Worm (Caenorhabditis elegans) whole organism, L2 larva: ENCODE measurements around the gene ZK1240.3.

Experiments used
- C34F6.9 ChIP-seq: fragments of 150-350 bp; optimal IDR thresholded peaks from 2 replicates; lab custom pipeline; 2014; ENCODE audit warnings: missing biosample characterization, missing genetic modification characterization
- F13H6.1 ChIP-seq: sonication (generic microtip); optimal IDR thresholded peaks from 2 replicates; lab custom pipeline; 2016; ENCODE audit warnings: missing genetic modification characterization, missing compliant biosample characterization
- R02D3.7 ChIP-seq: fragments of 150-350 bp; optimal IDR thresholded peaks from 2 replicates; lab custom pipeline; 2014; ENCODE audit warnings: missing biosample characterization, missing genetic modification characterization
- ZK546.5 ChIP-seq: sonication (generic microtip); optimal IDR thresholded peaks from 2 replicates; lab custom pipeline; 2017; ENCODE audit warnings: missing biosample characterization, missing genetic modification characterization
- alr-1 ChIP-seq: fragments of 150-350 bp; optimal IDR thresholded peaks from 2 replicates; lab custom pipeline; 2014; ENCODE audit warnings: missing biosample characterization, missing genetic modification characterization
- aly-2 ChIP-seq: fragments of 150-350 bp; optimal IDR thresholded peaks from 2 replicates; lab custom pipeline; 2014; ENCODE audit warnings: missing biosample characterization, missing genetic modification characterization
- blmp-1 ChIP-seq: sonication (generic microtip); optimal IDR thresholded peaks from 2 replicates; lab custom pipeline; 2017; ENCODE audit warnings: missing genetic modification characterization, mild to moderate bottlenecking, missing compliant biosample characterization, antibody characterized with exemption, moderate library complexity; ENCODE audit not compliant: insufficient read depth
- ceh-16 ChIP-seq: fragments of 150-350 bp; optimal IDR thresholded peaks from 2 replicates; lab custom pipeline; 2014; ENCODE audit warnings: missing biosample characterization, missing genetic modification characterization
- ceh-82 ChIP-seq: fragments of 150-350 bp; optimal IDR thresholded peaks from 2 replicates; lab custom pipeline; 2014; ENCODE audit warnings: missing biosample characterization, missing genetic modification characterization
- egl-27 ChIP-seq: sonication (generic microtip); optimal IDR thresholded peaks from 3 replicates; lab custom pipeline; 2017; ENCODE audit warnings: missing biosample characterization, missing genetic modification reagents, missing genetic modification characterization
- elt-3 ChIP-seq: sonication (generic microtip); optimal IDR thresholded peaks from 2 replicates; lab custom pipeline; 2017; ENCODE audit warnings: missing biosample characterization, missing genetic modification characterization
- fos-1 ChIP-seq: fragments of 150-350 bp; optimal IDR thresholded peaks from 2 replicates; lab custom pipeline; 2014; ENCODE audit warnings: missing biosample characterization, missing genetic modification characterization
- gmeb-1 ChIP-seq: fragments of 150-350 bp; optimal IDR thresholded peaks from 2 replicates; lab custom pipeline; 2014; ENCODE audit warnings: missing biosample characterization, missing genetic modification characterization
- lin-11 ChIP-seq: fragments of 150-350 bp; sonication (generic microtip); optimal IDR thresholded peaks from 2 replicates; lab custom pipeline; 2014; ENCODE audit warnings: missing biosample characterization, missing genetic modification characterization, inconsistent platforms, mixed read lengths
- lin-13 ChIP-seq: fragments of 150-350 bp; optimal IDR thresholded peaks from 2 replicates; lab custom pipeline; 2014; ENCODE audit warnings: missing biosample characterization, missing genetic modification reagents, missing genetic modification characterization
- lsy-2 ChIP-seq, 2 experiments: fragments of 150-350 bp in 1 of 2; sonication (generic microtip) in 1 of 2; optimal IDR thresholded peaks; 2 replicates each; lab custom pipeline; 2014 to 2017; ENCODE audit warnings: missing biosample characterization in 2 of 2, missing genetic modification characterization in 2 of 2
- mab-5 ChIP-seq: fragments of 150-350 bp; optimal IDR thresholded peaks from 2 replicates; lab custom pipeline; 2014; ENCODE audit warnings: missing biosample characterization, missing genetic modification characterization
- mdl-1 ChIP-seq, 2 experiments: fragments of 150-350 bp in 1 of 2; sonication (generic microtip) in 1 of 2; optimal IDR thresholded peaks; 2 replicates each; lab custom pipeline; 2017; ENCODE audit warnings: missing biosample characterization in 2 of 2, missing genetic modification characterization in 2 of 2
- nhr-10 ChIP-seq: sonication (generic microtip); optimal IDR thresholded peaks from 2 replicates; lab custom pipeline; 2017; ENCODE audit warnings: missing biosample characterization, missing genetic modification characterization
- nhr-21 ChIP-seq: fragments of 150-350 bp; optimal IDR thresholded peaks from 2 replicates; lab custom pipeline; 2014; ENCODE audit warnings: missing biosample characterization, missing genetic modification characterization
- nhr-23 ChIP-seq: fragments of 150-350 bp; optimal IDR thresholded peaks from 2 replicates; lab custom pipeline; 2014; ENCODE audit warnings: missing biosample characterization, missing genetic modification reagents, missing genetic modification characterization
- nhr-237 ChIP-seq: fragments of 150-350 bp; optimal IDR thresholded peaks from 2 replicates; lab custom pipeline; 2014; ENCODE audit warnings: missing biosample characterization, missing genetic modification characterization
- nhr-25 ChIP-seq: fragments of 150-350 bp; sonication (generic microtip); optimal IDR thresholded peaks from 3 replicates; lab custom pipeline; 2014; ENCODE audit warnings: missing biosample characterization, missing genetic modification characterization
- nhr-77 ChIP-seq: fragments of 150-350 bp; optimal IDR thresholded peaks from 2 replicates; lab custom pipeline; 2014; ENCODE audit warnings: missing biosample characterization, missing genetic modification characterization
- peb-1 ChIP-seq: fragments of 150-350 bp; optimal IDR thresholded peaks from 2 replicates; lab custom pipeline; 2014; ENCODE audit warnings: missing biosample characterization, missing genetic modification characterization
- sem-4 ChIP-seq: fragments of 150-350 bp; optimal IDR thresholded peaks from 2 replicates; lab custom pipeline; 2014; ENCODE audit warnings: missing biosample characterization, missing genetic modification reagents, missing genetic modification characterization
- skn-1 ChIP-seq: sonication (generic microtip); optimal IDR thresholded peaks from 2 replicates; lab custom pipeline; 2017; ENCODE audit warnings: missing biosample characterization, missing genetic modification characterization
- sma-3 ChIP-seq: sonication (generic microtip); optimal IDR thresholded peaks from 2 replicates; lab custom pipeline; 2016; ENCODE audit warnings: missing genetic modification reagents, missing genetic modification characterization, missing compliant biosample characterization
- sma-9 ChIP-seq, 2 experiments: fragments of 150-350 bp in 1 of 2; sonication (generic microtip) in 1 of 2; optimal IDR thresholded peaks; 2 replicates each; lab custom pipeline; 2014 to 2016; ENCODE audit warnings: missing genetic modification characterization in 2 of 2, mild to moderate bottlenecking in 1 of 2, missing biosample characterization in 1 of 2, missing compliant biosample characterization in 1 of 2, missing genetic modification reagents in 1 of 2, moderate library complexity in 1 of 2
- snpc-4 ChIP-seq: fragments of 150-350 bp; optimal IDR thresholded peaks from 2 replicates; lab custom pipeline; 2014; ENCODE audit warnings: missing biosample characterization, missing genetic modification characterization
- unc-39 ChIP-seq: fragments of 150-350 bp; optimal IDR thresholded peaks from 2 replicates; lab custom pipeline; 2014; ENCODE audit warnings: missing biosample characterization, missing genetic modification characterization
- unc-62 ChIP-seq: fragments of 150-350 bp; optimal IDR thresholded peaks from 2 replicates; lab custom pipeline; 2014; ENCODE audit warnings: missing biosample characterization, missing genetic modification reagents, missing genetic modification characterization
- zag-1 ChIP-seq: fragments of 150-350 bp; optimal IDR thresholded peaks from 2 replicates; lab custom pipeline; 2014; ENCODE audit warnings: missing biosample characterization, missing genetic modification characterization
- ztf-1 ChIP-seq: fragments of 200-800 bp; sonication (Bioruptor generic); conservative IDR thresholded peaks from 2 replicates; pipeline ENCODE4 v1.3.6; 2022; ENCODE audit warnings: missing genetic modification characterization, missing compliant biosample characterization
- ztf-11 ChIP-seq: sonication (generic microtip); optimal IDR thresholded peaks from 2 replicates; lab custom pipeline; 2017; ENCODE audit warnings: missing biosample characterization, missing genetic modification characterization
- ztf-4 ChIP-seq: fragments of 150-350 bp; optimal IDR thresholded peaks from 2 replicates; lab custom pipeline; 2014; ENCODE audit warnings: missing biosample characterization, missing genetic modification characterization

ZK1240.3 gene

DNA sequence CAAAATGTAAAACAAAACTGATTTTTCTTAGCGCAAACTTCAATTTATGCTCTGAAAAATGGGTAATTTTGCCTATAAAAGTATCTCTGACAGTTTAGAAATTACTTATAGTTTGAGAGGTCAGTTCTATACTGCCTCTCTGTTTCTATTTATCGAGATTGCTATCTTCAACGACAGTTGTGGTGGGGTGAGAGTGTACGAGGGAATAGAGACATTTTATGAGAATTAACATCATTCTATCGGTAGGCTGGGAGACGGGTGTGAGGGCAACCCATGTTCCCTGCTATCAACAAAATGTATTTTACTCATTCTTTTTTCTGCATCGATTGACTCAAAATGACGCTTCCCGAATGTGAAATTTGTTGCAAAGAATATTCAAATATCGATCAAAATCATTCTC lies at the start of gene ZK1240.3:
TSS of gene ZK1240.3 (plus strand) at position 238 of the 400 bp plus-strand sequence.
- no peak for TF ChIP-seq nhr-10 (tag; lab: Kevin White, UChicago)
- no peak for TF ChIP-seq ZK546.5 (tag; lab: Kevin White, UChicago)
- no peak for TF ChIP-seq lin-13 (GFP tag; lab: Kevin White, UChicago)
- peak; percentile 87 for TF ChIP-seq fos-1 (tag; lab: Kevin White, UChicago)

DNA sequence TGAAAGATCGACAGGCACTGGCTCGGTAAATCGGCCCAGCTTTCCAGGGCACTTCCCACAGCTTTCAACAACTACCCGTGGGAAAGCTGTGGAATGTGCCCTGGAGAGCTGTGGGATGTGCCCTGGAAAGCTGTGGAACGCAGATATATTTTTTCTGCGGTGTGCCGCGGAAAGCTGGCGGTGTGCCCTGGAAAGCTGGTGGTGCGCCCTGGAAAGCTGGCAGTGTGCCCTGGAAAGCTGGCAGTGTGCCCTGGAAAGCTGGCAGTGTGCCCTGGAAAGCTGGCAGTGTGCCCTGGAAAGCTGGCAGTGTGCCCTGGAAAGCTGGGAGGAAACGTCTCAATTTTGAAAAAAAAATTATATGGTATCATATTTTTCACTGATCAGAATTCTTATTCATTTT lies 46.4 kb upstream of the ZK1240.3 start:
- no peak for TF ChIP-seq mdl-1 (tag; optimal IDR thresholded peaks at IDR 0.05; lab: Kevin White, UChicago)
- no peak for TF ChIP-seq ztf-4 (tag; lab: Kevin White, UChicago)
- TF ChIP-seq egl-27 (tag; lab: Kevin White, UChicago) = no peak
- TF ChIP-seq R02D3.7 (tag; lab: Kevin White, UChicago) = no peak
- TF ChIP-seq ZK546.5 (tag; lab: Kevin White, UChicago) = no peak
- TF ChIP-seq mab-5 (tag; lab: Kevin White, UChicago) = no peak
- TF ChIP-seq ceh-16 = no peak
- no peak for TF ChIP-seq fos-1 (tag; lab: Kevin White, UChicago)
- no peak for TF ChIP-seq ceh-82 (tag; lab: Kevin White, UChicago)
- TF ChIP-seq skn-1 (tag; lab: Kevin White, UChicago) = no peak
- no peak for TF ChIP-seq sma-9 (GFP tag; optimal IDR thresholded peaks at IDR 0.05; lab: Kevin White, UChicago)
- TF ChIP-seq sma-9 (tag; optimal IDR thresholded peaks at IDR 0.05; lab: Kevin White, UChicago) = no peak
- no peak for TF ChIP-seq ztf-1 (GFP tag; lab: Robert Waterston, UW)
- no peak for TF ChIP-seq nhr-77
- no peak for TF ChIP-seq alr-1 (tag; lab: Kevin White, UChicago)
- TF ChIP-seq zag-1 = no peak
- TF ChIP-seq C34F6.9 (tag; lab: Kevin White, UChicago) = no peak
- TF ChIP-seq, all 48 proteins: peak for 0

DNA sequence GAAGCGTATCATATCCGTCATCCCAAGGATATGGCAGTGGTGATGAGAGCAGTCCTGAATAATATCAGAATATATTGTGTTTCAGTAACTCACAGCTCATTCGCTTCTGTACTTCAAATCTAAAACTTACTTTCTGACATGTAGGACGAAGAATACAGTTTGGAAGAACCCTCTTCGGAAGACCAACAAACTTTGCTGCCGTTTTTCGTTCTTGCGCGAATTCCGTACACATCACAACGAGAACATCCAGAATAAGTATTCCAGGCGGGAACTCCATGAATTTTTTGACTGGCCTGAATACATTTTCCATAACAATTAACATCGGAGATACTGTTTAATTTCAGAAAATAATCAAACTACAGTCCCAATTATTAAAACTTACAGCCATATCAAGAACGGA lies 42.7 kb upstream of the ZK1240.3 start, which contains the start of gene K09F6.15:
TSS of gene K09F6.15 (minus strand) at position 101 of the 400 bp plus-strand sequence.
- no peak for TF ChIP-seq nhr-23 (tag; lab: Kevin White, UChicago)
- no peak for TF ChIP-seq ceh-16
- no peak for TF ChIP-seq peb-1 (tag; lab: Kevin White, UChicago)
- TF ChIP-seq lin-11 (tag; lab: Kevin White, UChicago) = no peak
- no peak for TF ChIP-seq blmp-1 (tag; lab: Kevin White, UChicago)
- TF ChIP-seq elt-3 (tag; lab: Kevin White, UChicago) = no peak
- TF ChIP-seq nhr-10 (tag; lab: Kevin White, UChicago) = no peak
- no peak for TF ChIP-seq lin-13 (GFP tag; lab: Kevin White, UChicago)
- TF ChIP-seq skn-1 (tag; lab: Kevin White, UChicago) = no peak
- no peak for TF ChIP-seq lsy-2 (tag; optimal IDR thresholded peaks at IDR 0.05; lab: Kevin White, UChicago)
- TF ChIP-seq ztf-11 (tag; lab: Kevin White, UChicago) = no peak
- no peak for TF ChIP-seq mdl-1 (tag; optimal IDR thresholded peaks at IDR 0.05; lab: Kevin White, UChicago)
- no peak for TF ChIP-seq snpc-4 (tag; lab: Kevin White, UChicago)
- no peak for TF ChIP-seq fos-1 (tag; lab: Kevin White, UChicago)
- no peak for TF ChIP-seq aly-2 (tag; lab: Kevin White, UChicago)
- no peak for TF ChIP-seq unc-62 (GFP tag; lab: Kevin White, UChicago)
- TF ChIP-seq nhr-77 = no peak

DNA sequence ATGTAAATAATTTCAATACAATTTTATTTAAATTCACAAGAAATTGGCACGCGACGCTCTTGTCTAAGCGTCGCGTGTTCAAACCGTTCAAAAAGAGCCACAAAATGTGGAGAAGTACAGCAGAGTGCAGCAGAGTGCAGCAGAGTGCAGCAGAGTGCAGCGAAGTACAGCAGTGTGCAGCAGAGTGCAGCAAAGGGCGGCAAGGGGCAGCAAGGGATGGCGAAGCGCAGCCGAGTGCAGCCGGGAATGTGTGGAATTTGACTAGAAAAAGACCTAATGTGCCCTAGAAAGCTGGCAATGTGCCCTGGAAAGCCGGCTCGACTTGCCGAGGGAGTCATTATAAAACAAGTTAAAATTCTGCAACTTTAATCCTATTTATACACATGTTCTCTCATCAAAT lies 40.9 kb upstream of the ZK1240.3 start, which contains the start of gene K09F6.6:
TSS of gene K09F6.6 (minus strand) at position 43 of the 400 bp plus-strand sequence.
- no peak for TF ChIP-seq unc-62 (GFP tag; lab: Kevin White, UChicago)
- no peak for TF ChIP-seq ceh-16
- no peak for TF ChIP-seq sma-3 (GFP tag; lab: Kevin White, UChicago)
- TF ChIP-seq gmeb-1 (tag; lab: Kevin White, UChicago) = no peak
- no peak for TF ChIP-seq sem-4
- no peak for TF ChIP-seq F13H6.1 (tag; lab: Kevin White, UChicago)
- TF ChIP-seq nhr-21 (tag; lab: Kevin White, UChicago) = no peak
- no peak for TF ChIP-seq nhr-237
- TF ChIP-seq unc-39 = no peak
- TF ChIP-seq lin-11 (tag; lab: Kevin White, UChicago) = no peak
- TF ChIP-seq C34F6.9 (tag; lab: Kevin White, UChicago) = no peak
- TF ChIP-seq nhr-25 = no peak
